Worm (Caenorhabditis elegans): ENCODE data around the gene clec-234.

DNA sequence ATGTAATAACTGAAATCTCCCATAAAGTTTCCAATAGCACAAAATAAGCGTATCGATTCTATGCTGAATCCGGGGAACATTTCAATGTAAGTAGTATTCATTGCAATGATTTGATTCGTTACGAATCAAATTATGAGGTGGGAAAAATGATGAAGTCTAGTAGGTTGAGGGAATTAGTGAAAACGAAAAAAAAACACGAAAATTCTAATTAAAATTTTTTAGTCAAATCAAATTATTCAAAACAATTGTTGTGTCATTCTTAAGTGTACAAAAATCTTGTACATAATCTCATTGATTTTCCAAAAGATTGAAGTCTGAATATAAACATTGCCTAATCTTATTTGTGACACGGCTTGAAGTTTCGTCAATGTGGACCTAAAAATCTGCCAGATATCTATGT, 8.9 kb downstream of the clec-234 start, which contains the start of gene srw-29:
- TF ChIP-seq T22C8.4 (GFP tag; IDR thresholded peaks at IDR 0.05) (no peak), tab-1 (GFP tag; IDR thresholded peaks at IDR 0.05) (no peak), flt-1 (GFP tag; IDR thresholded peaks at IDR 0.05) (no peak), ztf-29 (GFP tag; IDR thresholded peaks at IDR 0.05) (no peak), ref-1 (GFP tag; conservative IDR thresholded peaks at IDR 0.05) (no peak), cog-1 (tag; optimal IDR thresholded peaks at IDR 0.05) (no peak), med-1 (GFP tag; optimal IDR thresholded peaks at IDR 0.05; ENCODE audit: insufficient read depth) (no peak), ztf-23 (GFP tag; IDR thresholded peaks at IDR 0.05) (no peak)
